Worm (Caenorhabditis elegans): Measurements from ENCODE around the gene F32D1.7.

ce11 chrV:4377622-4378021 lies 1.6 kb upstream of the F32D1.7 start, which contains the start of gene F32D1.8:
- TF ChIP-seq pha-4 (tag; optimal IDR thresholded peaks at IDR 0.05) (no peak), nhr-28 (tag; optimal IDR thresholded peaks at IDR 0.05) (no peak), ham-2 (GFP tag; optimal IDR thresholded peaks at IDR 0.05) (no peak)
